Fruit fly (Drosophila melanogaster): ENCODE results near the gene Bgb.

Bgb gene

DNA sequence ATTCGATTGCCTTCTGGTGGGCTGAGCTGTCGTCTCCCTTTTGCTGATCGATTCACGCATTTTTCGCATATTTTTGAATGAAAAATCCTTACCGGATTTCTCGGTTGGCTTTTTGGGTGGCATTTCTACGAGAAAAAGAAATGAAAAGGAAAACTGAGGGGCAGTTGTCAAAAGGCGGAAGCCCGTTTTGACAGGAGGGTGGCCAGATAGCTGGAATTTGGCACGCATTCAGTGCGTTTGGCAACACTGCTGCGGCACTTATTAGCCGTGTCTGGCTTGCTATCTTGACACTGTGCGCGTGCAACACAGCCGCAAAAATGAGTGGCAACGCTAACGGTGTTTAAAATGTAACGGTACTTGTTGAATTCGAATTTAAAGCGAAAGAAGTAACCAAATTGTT is 29.0 kb downstream of the Bgb start, which contains the start of gene RpL23A (continued):
- no peak for TF ChIP-seq Eip93F (GFP tag; optimal IDR thresholded peaks at IDR 0.05)
- TF ChIP-seq CG9139 (GFP tag; optimal IDR thresholded peaks at IDR 0.05), result peak; percentile 77
- peak; percentile 57 for TF ChIP-seq CG11762 (GFP tag; optimal IDR thresholded peaks at IDR 0.05; ENCODE audit: insufficient read depth)
- no peak for TF ChIP-seq spab (GFP tag; optimal IDR thresholded peaks at IDR 0.05)
- TF ChIP-seq CG6276 (GFP tag; optimal IDR thresholded peaks at IDR 0.05), result no peak
- peak; percentile 74 for TF ChIP-seq Ets21C (GFP tag; optimal IDR thresholded peaks at IDR 0.05)
- TF ChIP-seq ss (GFP tag; optimal IDR thresholded peaks at IDR 0.05), result peak; percentile 56 to 85
- no peak for TF ChIP-seq Hr4 (GFP tag; optimal IDR thresholded peaks at IDR 0.05)
- TF ChIP-seq dac (GFP tag; optimal IDR thresholded peaks at IDR 0.05), result peak; percentile 62
- TF ChIP-seq Eip78C (GFP tag), result peak; percentile 95
- TF ChIP-seq fkh (GFP tag; optimal IDR thresholded peaks at IDR 0.05), result peak; percentile 77
- no peak for TF ChIP-seq CG8632 (GFP tag; optimal IDR thresholded peaks at IDR 0.05)
- TF ChIP-seq fd59A (GFP tag; optimal IDR thresholded peaks at IDR 0.05), result peak; percentile 51
- no peak for TF ChIP-seq svp (GFP tag)
- peak; percentile 70 for TF ChIP-seq Sox102F (GFP tag; optimal IDR thresholded peaks at IDR 0.05)
- peak; percentile 74 for TF ChIP-seq CG16779 (tag; optimal IDR thresholded peaks at IDR 0.05)
- no peak for TF ChIP-seq CG10669 (GFP tag; optimal IDR thresholded peaks at IDR 0.05)
- peak; percentile 35; the same call in 1 of the 2 replicates for TF ChIP-seq CG11294 (GFP tag; IDR thresholded peaks at IDR 0.05)
- no peak for TF ChIP-seq Lpt (GFP tag; optimal IDR thresholded peaks at IDR 0.05)
- peak; percentile 88 for TF ChIP-seq Hr39 (GFP tag; optimal IDR thresholded peaks at IDR 0.05)
- peak; percentile 84 for TF ChIP-seq Blimp-1 (GFP tag; optimal IDR thresholded peaks at IDR 0.05)
- peak; percentile 93 for TF ChIP-seq CG31627 (GFP tag; optimal IDR thresholded peaks at IDR 0.05)

DNA sequence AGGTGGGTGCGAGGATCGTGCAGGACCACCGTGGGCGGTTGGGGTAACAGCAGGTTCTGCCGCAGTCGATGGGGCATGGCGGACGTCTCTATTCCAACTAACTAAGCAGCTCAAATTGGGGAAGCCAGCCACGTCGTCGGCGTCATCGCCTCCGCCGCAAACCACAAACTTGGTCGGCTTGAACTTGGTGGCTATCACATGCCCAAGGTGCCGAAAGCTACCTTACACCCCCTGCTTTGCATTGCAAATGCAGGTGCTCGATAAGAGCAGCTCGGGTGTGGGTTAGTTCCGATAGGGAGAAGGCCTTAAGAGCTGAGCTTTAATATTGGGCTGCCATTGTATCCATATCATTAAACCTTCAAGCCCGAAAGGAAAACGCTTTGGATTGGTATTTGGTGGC is 30.5 kb downstream of the Bgb start, which contains the start of gene RabX5:
TSS of gene RabX5 (minus strand) at position 101 of the 400 bp plus-strand sequence.
- TF ChIP-seq Eip75B (GFP tag; optimal IDR thresholded peaks at IDR 0.05) (no peak), eg (GFP tag; IDR thresholded peaks at IDR 0.05) (no peak), dac (GFP tag; optimal IDR thresholded peaks at IDR 0.05) (no peak), Hr39 (GFP tag; optimal IDR thresholded peaks at IDR 0.05) (no peak), Met (GFP tag; optimal IDR thresholded peaks at IDR 0.05) (no peak), CG3919 (GFP tag; optimal IDR thresholded peaks at IDR 0.05) (no peak), CG10631 (GFP tag; optimal IDR thresholded peaks at IDR 0.05) (no peak), ss (GFP tag; optimal IDR thresholded peaks at IDR 0.05) (no peak), Smox (GFP tag; optimal IDR thresholded peaks at IDR 0.05) (no peak), CG10669 (GFP tag; optimal IDR thresholded peaks at IDR 0.05) (no peak), CG9139 (GFP tag; optimal IDR thresholded peaks at IDR 0.05) (no peak), CG1621 (tag; optimal IDR thresholded peaks at IDR 0.05) (no peak), Lpt (GFP tag; optimal IDR thresholded peaks at IDR 0.05) (no peak), CG6854 (GFP tag; optimal IDR thresholded peaks at IDR 0.05) (no peak), fd85E (GFP tag; optimal IDR thresholded peaks at IDR 0.05) (no peak)

DNA sequence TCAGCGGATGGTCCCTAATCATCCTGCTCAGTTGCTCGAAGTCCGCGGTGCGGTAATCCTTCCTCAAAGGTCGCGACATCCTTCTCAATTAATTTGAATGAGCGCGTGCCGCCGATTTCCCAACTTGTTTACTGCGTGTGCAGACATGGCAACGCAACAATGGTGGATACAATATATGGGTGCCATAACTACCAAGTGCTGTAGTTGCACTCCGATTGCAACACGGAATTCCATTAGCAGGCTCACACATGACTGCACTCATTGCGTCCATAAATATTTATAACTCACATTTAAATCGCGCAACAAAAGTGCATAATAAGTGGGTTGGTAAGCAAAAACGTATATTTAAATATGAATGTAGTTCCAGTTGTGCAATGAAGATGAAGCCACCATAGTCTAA is 33.1 kb downstream of the Bgb start, which contains the start of gene CG13930:
TSS of gene CG13930 (minus strand) at position 101 of the 400 bp plus-strand sequence.
- no peak for TF ChIP-seq vri (GFP tag; optimal IDR thresholded peaks at IDR 0.05)
- no peak for TF ChIP-seq CG34406 (GFP tag; optimal IDR thresholded peaks at IDR 0.05)
- TF ChIP-seq pdm3 (GFP tag; optimal IDR thresholded peaks at IDR 0.05), result no peak
- no peak for TF ChIP-seq lz (GFP tag; optimal IDR thresholded peaks at IDR 0.05)
- TF ChIP-seq achi (GFP tag; optimal IDR thresholded peaks at IDR 0.05), result no peak
- TF ChIP-seq esn (GFP tag; optimal IDR thresholded peaks at IDR 0.05), result no peak
- TF ChIP-seq fkh (GFP tag; optimal IDR thresholded peaks at IDR 0.05), result no peak
- TF ChIP-seq ss (GFP tag; optimal IDR thresholded peaks at IDR 0.05), result no peak
- no peak for TF ChIP-seq CG10631 (GFP tag; optimal IDR thresholded peaks at IDR 0.05)
- no peak for TF ChIP-seq net (GFP tag; optimal IDR thresholded peaks at IDR 0.05)
- no peak for TF ChIP-seq CG32006 (GFP tag; optimal IDR thresholded peaks at IDR 0.05)
- no peak for TF ChIP-seq cyc (GFP tag; optimal IDR thresholded peaks at IDR 0.05)
- TF ChIP-seq CG8319 (GFP tag; optimal IDR thresholded peaks at IDR 0.05), result no peak
- TF ChIP-seq CG8632 (GFP tag; optimal IDR thresholded peaks at IDR 0.05), result no peak
- TF ChIP-seq CG15336 (GFP tag; IDR thresholded peaks at IDR 0.05), result no peak
- TF ChIP-seq CG10669 (GFP tag; optimal IDR thresholded peaks at IDR 0.05), result no peak
- no peak for TF ChIP-seq CG3919 (GFP tag; optimal IDR thresholded peaks at IDR 0.05)

Data from whole organism, prepupa.